Fruit fly (Drosophila melanogaster) whole organism: ENCODE measurements around the gene CG15506.

Source experiments
- CG8478 ChIP-seq: fragments of >200 bp; optimal IDR thresholded peaks from 2 replicates; lab custom pipeline; 2018; ENCODE audit warnings: inconsistent platforms
- Dll ChIP-seq: fragments of >200 bp; optimal IDR thresholded peaks from 2 replicates; lab custom pipeline; 2017
- pan ChIP-seq: fragments of >200 bp; optimal IDR thresholded peaks from 2 replicates; lab custom pipeline; 2017
- usp ChIP-seq: fragments of >200 bp; optimal IDR thresholded peaks from 2 replicates; lab custom pipeline; 2017; ENCODE audit warnings: missing biosample characterization, missing genetic modification characterization, mixed read lengths

dm6 chr3R:29760042-29760441 lies 41.6 kb downstream of the CG15506 start:
- no peak for TF ChIP-seq usp (GFP tag; lab: Kevin White, UChicago)
- no peak for TF ChIP-seq CG8478 (lab: Kevin White, UChicago)
- TF ChIP-seq Dll (lab: Kevin White, UChicago) = no peak
- no peak for TF ChIP-seq pan (lab: Kevin White, UChicago)
